Fruit fly (Drosophila melanogaster) whole organism, prepupa: ENCODE data around the gene Arts.

ENCODE experiments used
- Blimp-1 ChIP-seq: fragments of 200-800 bp; sonication (Bioruptor generic); optimal IDR thresholded peaks from 3 replicates; lab custom pipeline; 2017; ENCODE audit warnings: missing biosample characterization, missing genetic modification characterization, mild to moderate bottlenecking, moderate library complexity, missing genetic modification reagents
- CG10631 ChIP-seq: fragments of 200-800 bp; sonication (Bioruptor generic); optimal IDR thresholded peaks from 2 replicates; lab custom pipeline; 2016; ENCODE audit warnings: missing biosample characterization, missing genetic modification characterization
- CG10669 ChIP-seq: fragments of 200-800 bp; sonication (Bioruptor generic); optimal IDR thresholded peaks from 3 replicates; lab custom pipeline; 2018; ENCODE audit warnings: missing biosample characterization, mild to moderate bottlenecking, missing genetic modification characterization, moderate library complexity
- CG11294 ChIP-seq: fragments of 200-800 bp; sonication (Bioruptor generic); IDR thresholded peaks from 2 replicates; pipeline ENCODE4 v1.3.6; 2022; ENCODE audit warnings: missing biosample characterization, missing genetic modification characterization
- CG11762 ChIP-seq: fragments of 200-800 bp; sonication (Bioruptor generic); optimal IDR thresholded peaks from 3 replicates; lab custom pipeline; 2016; ENCODE audit warnings: missing biosample characterization, missing genetic modification characterization; ENCODE audit not compliant: insufficient read depth
- CG16779 ChIP-seq: fragments of 200-800 bp; sonication (Bioruptor generic); optimal IDR thresholded peaks from 3 replicates; lab custom pipeline; 2017; ENCODE audit warnings: missing biosample characterization, mild to moderate bottlenecking, missing genetic modification characterization
- CG31627 ChIP-seq: fragments of 200-800 bp; sonication (Bioruptor generic); optimal IDR thresholded peaks from 3 replicates; lab custom pipeline; 2016; ENCODE audit warnings: missing biosample characterization, missing genetic modification characterization
- CG34406 ChIP-seq: fragments of 200-800 bp; sonication (Bioruptor generic); optimal IDR thresholded peaks from 3 replicates; lab custom pipeline; 2016; ENCODE audit warnings: missing biosample characterization, missing genetic modification characterization
- CG3919 ChIP-seq: fragments of 200-800 bp; sonication (Bioruptor generic); optimal IDR thresholded peaks from 3 replicates; lab custom pipeline; 2016; ENCODE audit warnings: missing biosample characterization, missing genetic modification characterization
- CG6163 ChIP-seq: fragments of 200-800 bp; sonication (Bioruptor generic); IDR thresholded peaks from 3 replicates; pipeline ENCODE4 v1.3.6; 2022; ENCODE audit warnings: missing biosample characterization, missing genetic modification characterization
- CG6276 ChIP-seq: fragments of 200-800 bp; sonication (Bioruptor generic); optimal IDR thresholded peaks from 2 replicates; lab custom pipeline; 2017; ENCODE audit warnings: missing biosample characterization, mild to moderate bottlenecking, missing genetic modification characterization
- CG6792 ChIP-seq: fragments of 200-800 bp; sonication (Bioruptor generic); optimal IDR thresholded peaks from 3 replicates; lab custom pipeline; 2016; ENCODE audit warnings: missing biosample characterization, missing genetic modification characterization
- CG6808 ChIP-seq: fragments of 200-800 bp; sonication (Bioruptor generic); optimal IDR thresholded peaks from 3 replicates; lab custom pipeline; 2017; ENCODE audit warnings: missing biosample characterization, missing genetic modification characterization, mild to moderate bottlenecking, moderate library complexity, missing genetic modification reagents
- CG6854 ChIP-seq: fragments of 200-800 bp; sonication (Bioruptor generic); optimal IDR thresholded peaks from 2 replicates; lab custom pipeline; 2017; ENCODE audit warnings: missing biosample characterization, mild to moderate bottlenecking, missing genetic modification characterization
- CG7368 ChIP-seq: fragments of 200-800 bp; sonication (Bioruptor generic); optimal IDR thresholded peaks from 3 replicates; lab custom pipeline; 2016; ENCODE audit warnings: missing biosample characterization, missing genetic modification characterization
- CG8319 ChIP-seq: fragments of 200-800 bp; sonication (Bioruptor generic); optimal IDR thresholded peaks from 3 replicates; lab custom pipeline; 2016; ENCODE audit warnings: missing biosample characterization, missing genetic modification characterization
- CG9139 ChIP-seq: fragments of 200-800 bp; sonication (Bioruptor generic); optimal IDR thresholded peaks from 3 replicates; lab custom pipeline; 2017; ENCODE audit warnings: missing biosample characterization, mild to moderate bottlenecking, missing genetic modification characterization
- Eip75B ChIP-seq: fragments of 200-800 bp; sonication (Bioruptor generic); optimal IDR thresholded peaks from 3 replicates; lab custom pipeline; 2016; ENCODE audit warnings: missing biosample characterization, missing genetic modification characterization
- Eip78C ChIP-seq: fragments of 200-800 bp; sonication (Bioruptor generic); peaks from one replicate; lab custom pipeline; 2016; ENCODE audit warnings: missing biosample characterization, missing genetic modification characterization
- Eip93F ChIP-seq: fragments of 200-800 bp; sonication (Bioruptor generic); optimal IDR thresholded peaks from 2 replicates; lab custom pipeline; 2016; ENCODE audit warnings: missing biosample characterization, mild to moderate bottlenecking, missing genetic modification characterization
- Ets21C ChIP-seq: fragments of 200-800 bp; sonication (Bioruptor generic); optimal IDR thresholded peaks from 3 replicates; lab custom pipeline; 2016; ENCODE audit warnings: missing biosample characterization, missing genetic modification characterization
- Ets96B ChIP-seq: fragments of 200-800 bp; optimal IDR thresholded peaks from 2 replicates; lab custom pipeline; 2019; ENCODE audit warnings: missing biosample characterization, mild to moderate bottlenecking, missing genetic modification characterization, moderate library complexity
- Gug ChIP-seq: fragments of 200-800 bp; sonication (Bioruptor generic); IDR thresholded peaks from 2 replicates; pipeline ENCODE4 v1.3.6; 2022; ENCODE audit warnings: missing biosample characterization, missing genetic modification characterization
- Hr38 ChIP-seq: sonication (Bioruptor generic); optimal IDR thresholded peaks from 2 replicates; lab custom pipeline; 2016; ENCODE audit warnings: missing biosample characterization, missing genetic modification characterization
- Hr39 ChIP-seq: fragments of 200-800 bp; sonication (Bioruptor generic); optimal IDR thresholded peaks from 2 replicates; lab custom pipeline; 2016; ENCODE audit warnings: missing biosample characterization, missing genetic modification characterization
- Met ChIP-seq: fragments of 200-800 bp; sonication (Bioruptor generic); optimal IDR thresholded peaks from 3 replicates; lab custom pipeline; 2016; ENCODE audit warnings: missing biosample characterization, missing genetic modification characterization
- OdsH ChIP-seq: fragments of 200-800 bp; sonication (Bioruptor generic); optimal IDR thresholded peaks from 3 replicates; lab custom pipeline; 2016; ENCODE audit warnings: missing biosample characterization, missing genetic modification characterization
- Sox102F ChIP-seq: fragments of 200-800 bp; sonication (Bioruptor generic); optimal IDR thresholded peaks from 2 replicates; lab custom pipeline; 2016; ENCODE audit warnings: missing biosample characterization, mild to moderate bottlenecking, missing genetic modification characterization
- Sox14 ChIP-seq: fragments of 200-800 bp; sonication (Bioruptor generic); optimal IDR thresholded peaks from 3 replicates; lab custom pipeline; 2016; ENCODE audit warnings: missing biosample characterization, missing genetic modification characterization
- Sox15 ChIP-seq: fragments of 200-800 bp; sonication (Bioruptor generic); optimal IDR thresholded peaks from 3 replicates; lab custom pipeline; 2016; ENCODE audit warnings: missing biosample characterization, missing genetic modification characterization
- achi ChIP-seq: fragments of 200-800 bp; sonication (Bioruptor generic); optimal IDR thresholded peaks from 3 replicates; lab custom pipeline; 2016; ENCODE audit warnings: missing biosample characterization, missing genetic modification characterization
- acj6 ChIP-seq: fragments of 200-800 bp; sonication (Bioruptor generic); optimal IDR thresholded peaks from 3 replicates; lab custom pipeline; 2016; ENCODE audit warnings: missing biosample characterization, missing genetic modification characterization
- cyc ChIP-seq: fragments of 200-800 bp; sonication (Bioruptor generic); optimal IDR thresholded peaks from 3 replicates; lab custom pipeline; 2016; ENCODE audit warnings: missing biosample characterization, missing genetic modification characterization
- dac ChIP-seq: fragments of 200-800 bp; sonication (Bioruptor generic); optimal IDR thresholded peaks from 2 replicates; lab custom pipeline; 2017; ENCODE audit warnings: missing biosample characterization, mild to moderate bottlenecking, missing genetic modification characterization
- dsx ChIP-seq: fragments of 200-800 bp; optimal IDR thresholded peaks from 3 replicates; lab custom pipeline; 2019; ENCODE audit warnings: missing biosample characterization, mild to moderate bottlenecking, missing genetic modification characterization, moderate library complexity; ENCODE audit not compliant: poor library complexity, severe bottlenecking
- esn ChIP-seq: fragments of 200-800 bp; sonication (Bioruptor generic); optimal IDR thresholded peaks from 2 replicates; lab custom pipeline; 2016; ENCODE audit warnings: missing biosample characterization, mild to moderate bottlenecking, missing genetic modification characterization, moderate library complexity
- fd59A ChIP-seq: fragments of 200-800 bp; sonication (Bioruptor generic); optimal IDR thresholded peaks from 2 replicates; lab custom pipeline; 2017; ENCODE audit warnings: missing biosample characterization, mild to moderate bottlenecking, missing genetic modification characterization, missing genetic modification reagents
- fkh ChIP-seq: fragments of 200-800 bp; sonication (Bioruptor generic); optimal IDR thresholded peaks from 3 replicates; lab custom pipeline; 2017; ENCODE audit warnings: missing biosample characterization, mild to moderate bottlenecking, missing genetic modification characterization, moderate library complexity
- lz ChIP-seq: fragments of 200-800 bp; sonication (Bioruptor generic); optimal IDR thresholded peaks from 3 replicates; lab custom pipeline; 2016; ENCODE audit warnings: missing biosample characterization, missing genetic modification characterization
- net ChIP-seq: fragments of 200-800 bp; sonication (Bioruptor generic); optimal IDR thresholded peaks from 3 replicates; lab custom pipeline; 2016; ENCODE audit warnings: missing biosample characterization, missing genetic modification characterization
- salr ChIP-seq, 2 experiments: fragments of 200-800 bp; sonication (Bioruptor generic); optimal IDR thresholded peaks; 3 replicates each; lab custom pipeline; 2016 to 2018; ENCODE audit warnings: missing biosample characterization in 2 of 2, missing genetic modification characterization in 2 of 2, mild to moderate bottlenecking in 1 of 2
- spab ChIP-seq: fragments of 200-800 bp; sonication (Bioruptor generic); optimal IDR thresholded peaks from 2 replicates; lab custom pipeline; 2017; ENCODE audit warnings: missing biosample characterization, mild to moderate bottlenecking, missing genetic modification characterization, missing genetic modification reagents
- svp ChIP-seq: fragments of 200-800 bp; sonication (Bioruptor generic); peaks from one replicate; lab custom pipeline; 2016; ENCODE audit warnings: missing biosample characterization, missing genetic modification characterization
- topi ChIP-seq: fragments of 200-800 bp; sonication (Bioruptor generic); optimal IDR thresholded peaks from 3 replicates; lab custom pipeline; 2016; ENCODE audit warnings: missing biosample characterization, missing genetic modification characterization
- vri ChIP-seq: fragments of 200-800 bp; sonication (Bioruptor generic); optimal IDR thresholded peaks from 3 replicates; lab custom pipeline; 2016; ENCODE audit warnings: missing biosample characterization, mild to moderate bottlenecking, missing genetic modification characterization

Gene Arts

DNA sequence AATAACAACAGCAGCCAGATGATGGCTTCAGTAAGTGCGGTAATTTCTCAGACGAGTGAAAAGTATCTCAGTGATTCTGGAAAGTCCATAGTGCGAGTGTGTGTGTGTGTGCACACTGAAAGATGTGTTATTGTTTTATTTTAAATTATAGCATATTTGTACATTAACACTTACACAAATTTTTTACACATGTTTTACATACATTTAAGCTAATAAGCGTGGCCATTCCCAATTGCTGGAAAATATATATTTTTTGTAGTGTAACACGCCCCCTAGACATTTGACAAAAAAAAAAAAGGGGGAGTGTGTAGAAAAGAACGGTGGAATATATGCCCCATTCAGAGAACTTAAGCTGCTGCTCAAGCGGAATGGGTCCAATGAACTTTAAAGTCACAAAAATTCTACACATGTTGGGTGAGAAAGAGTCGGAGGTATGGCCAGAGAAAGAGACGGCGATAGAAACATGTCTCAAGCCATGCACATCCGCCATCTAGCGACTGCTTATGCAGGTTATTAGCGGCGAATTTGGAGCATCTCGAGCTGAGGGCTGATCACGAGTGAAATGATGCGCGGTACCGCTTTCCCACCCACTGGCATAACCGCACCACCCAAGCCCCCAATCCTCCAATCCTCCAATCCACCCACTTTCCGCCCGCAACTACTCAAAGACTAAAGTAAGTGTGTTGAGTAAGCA lies 29.3 kb downstream of the Arts start:
- peak; percentile 17; the same call in 1 of the 3 replicates for TF ChIP-seq CG6163 (GFP tag; lab: Robert Waterston, UW)
- peak; percentile 8 for TF ChIP-seq esn
- TF ChIP-seq Eip78C (GFP tag; lab: Kevin White, UChicago) = peak; percentile 47
- no peak for TF ChIP-seq Gug (GFP tag; lab: Robert Waterston, UW)

DNA sequence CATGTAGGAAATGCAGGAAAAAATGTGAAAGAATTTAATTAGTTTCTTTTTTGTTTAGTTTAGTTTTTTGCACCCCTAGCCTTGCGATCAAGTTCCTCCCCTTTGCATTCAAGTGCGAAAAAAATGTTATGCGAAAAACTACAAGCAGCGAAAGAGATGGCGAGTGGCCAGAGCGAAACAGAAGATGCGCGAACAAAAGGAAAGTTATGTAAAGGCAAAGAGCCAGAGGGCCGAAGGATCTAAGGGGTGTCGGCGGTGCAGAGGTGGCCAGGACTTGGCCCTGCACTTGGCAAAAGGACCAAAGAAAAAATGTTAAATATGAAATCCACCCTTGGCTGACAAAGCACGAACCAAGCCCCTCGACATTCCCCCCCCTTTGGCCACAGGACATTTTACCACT lies 31.4 kb downstream of the Arts start:
- no peak for TF ChIP-seq CG7368 (GFP tag; lab: Kevin White, UChicago)
- TF ChIP-seq CG8319 = no peak
- no peak for TF ChIP-seq CG6276 (GFP tag; lab: Kevin White, UChicago)
- no peak for TF ChIP-seq acj6 (GFP tag; lab: Kevin White, UChicago)
- TF ChIP-seq svp (GFP tag; lab: Kevin White, UChicago) = no peak
- no peak for TF ChIP-seq salr (GFP tag; optimal IDR thresholded peaks at IDR 0.05; lab: Kevin White, UChicago)
- TF ChIP-seq fkh (GFP tag; lab: Kevin White, UChicago) = no peak
- TF ChIP-seq esn = no peak
- no peak for TF ChIP-seq CG34406 (GFP tag; lab: Kevin White, UChicago)
- no peak for TF ChIP-seq CG11294 (GFP tag; lab: Robert Waterston, UW)
- TF ChIP-seq CG31627 (GFP tag; lab: Kevin White, UChicago) = no peak

DNA sequence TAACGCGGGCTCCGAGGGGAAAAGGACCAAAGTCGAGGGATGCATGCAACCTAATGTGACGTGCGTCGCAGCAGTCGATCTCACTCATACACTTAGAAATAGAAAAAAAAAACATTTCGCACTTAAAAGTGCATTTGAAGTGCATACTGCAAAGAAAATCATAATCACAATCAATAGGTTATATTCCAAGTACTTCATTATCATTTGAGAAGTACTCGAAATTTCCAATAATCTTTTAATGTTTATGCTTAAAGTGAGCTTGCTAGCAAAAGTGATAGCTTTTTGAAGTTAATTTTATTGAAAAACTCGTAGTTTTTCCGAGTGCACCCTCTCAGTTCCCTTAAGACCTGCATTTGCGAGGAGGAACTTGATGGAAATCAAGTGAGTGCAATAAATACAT lies 31.9 kb downstream of the Arts start:
- TF ChIP-seq CG6792 (peak; percentile 29), CG8319 (peak; percentile 6), Ets96B (tag; lab: Kevin White, UChicago) (peak; percentile 45), Blimp-1 (no peak), Eip75B (GFP tag; lab: Kevin White, UChicago) (peak; percentile 33), net (GFP tag; lab: Kevin White, UChicago) (no peak), topi (GFP tag; lab: Kevin White, UChicago) (peak; percentile 34), Hr38 (no peak), esn (no peak), CG3919 (peak; percentile 24), Sox102F (GFP tag; lab: Kevin White, UChicago) (no peak), dsx (GFP tag; lab: Kevin White, UChicago) (no peak), CG7368 (GFP tag; lab: Kevin White, UChicago) (no peak), CG10631 (GFP tag; lab: Kevin White, UChicago) (peak; percentile 28), acj6 (GFP tag; lab: Kevin White, UChicago) (peak; percentile 35), CG6163 (GFP tag; lab: Robert Waterston, UW) (0 out of 3 replicates have a peak, but pooled peaks have one; percentile 13), Met (no peak), fkh (GFP tag; lab: Kevin White, UChicago) (no peak), Eip93F (no peak), achi (GFP tag; lab: Kevin White, UChicago) (peak; percentile 31), salr (GFP tag; optimal IDR thresholded peaks at IDR 0.05; lab: Kevin White, UChicago) (no peak), CG10669 (GFP tag; lab: Kevin White, UChicago) (peak; percentile 23), CG16779 (tag; lab: Kevin White, UChicago) (no peak), Sox14 (peak; percentile 0), Eip78C (GFP tag; lab: Kevin White, UChicago) (peak; percentile 59), CG9139 (no peak), vri (GFP tag; lab: Kevin White, UChicago) (no peak), Gug (GFP tag; lab: Robert Waterston, UW) (no peak), Sox15 (GFP tag; lab: Kevin White, UChicago) (no peak), CG6808 (GFP tag; lab: Kevin White, UChicago) (no peak), Ets21C (GFP tag; lab: Kevin White, UChicago) (no peak), CG34406 (GFP tag; lab: Kevin White, UChicago) (no peak), spab (GFP tag; lab: Kevin White, UChicago) (peak; percentile 16), CG11762 (GFP tag; lab: Kevin White, UChicago) (peak; percentile 16), CG31627 (GFP tag; lab: Kevin White, UChicago) (no peak), Hr39 (no peak), CG11294 (GFP tag; lab: Robert Waterston, UW) (no peak), dac (GFP tag; lab: Kevin White, UChicago) (no peak), fd59A (GFP tag; lab: Kevin White, UChicago) (no peak), cyc (GFP tag; lab: Kevin White, UChicago) (peak; percentile 21), CG6854 (GFP tag; lab: Kevin White, UChicago) (no peak), lz (peak; percentile 8), OdsH (no peak)
